Fruit fly (Drosophila melanogaster): ENCODE results near the gene sif.

Gene sif

DNA sequence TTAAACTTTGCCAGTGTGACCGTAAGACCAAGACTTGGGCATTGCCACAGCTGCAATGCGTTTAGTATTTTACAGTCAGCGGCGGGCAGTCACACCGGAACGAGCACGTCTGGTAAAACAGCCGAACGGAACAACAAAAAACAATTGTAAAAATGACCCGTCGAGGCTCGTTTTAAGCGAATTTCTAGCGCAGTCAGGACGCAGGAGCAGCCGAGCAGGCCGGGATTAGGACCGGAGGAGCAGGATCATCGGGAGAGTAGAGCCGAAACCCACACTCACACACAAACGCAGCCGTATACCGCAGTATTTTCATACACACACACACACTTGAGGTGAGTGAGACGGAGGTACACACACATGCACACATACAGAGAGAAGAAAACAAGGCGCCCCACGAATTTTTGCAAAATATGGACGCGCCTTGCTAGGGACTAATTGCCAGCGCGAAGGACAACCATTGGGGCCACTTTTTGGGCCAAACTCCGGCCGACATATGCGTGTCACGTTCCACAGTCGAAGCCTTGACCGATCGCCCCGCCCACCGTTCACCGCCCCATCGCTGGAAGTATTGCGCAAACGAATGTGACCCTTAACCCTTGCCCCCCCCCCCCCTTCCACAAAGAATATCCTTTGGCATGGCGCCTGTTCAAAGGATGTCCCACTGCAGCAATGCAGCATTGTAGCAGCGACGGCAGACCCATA is 95.3 kb downstream of the sif start, which contains the start of gene Usp47:
Gene Usp47 (plus strand): TSS at position 71 of the 702 bp plus-strand sequence.
- TF ChIP-seq CG17806 (tag; optimal IDR thresholded peaks at IDR 0.05) (peak; percentile 21), CG12605 (GFP tag; IDR thresholded peaks at IDR 0.05) (no peak), gl (tag; optimal IDR thresholded peaks at IDR 0.05) (peak; percentile 3), Pif1A (GFP tag; optimal IDR thresholded peaks at IDR 0.05) (no peak), CG13204 (GFP tag; optimal IDR thresholded peaks at IDR 0.05) (peak; percentile 25), Ets98B (GFP tag; IDR thresholded peaks at IDR 0.05) (no peak), CG9948 (tag; optimal IDR thresholded peaks at IDR 0.05) (no peak), EcR (GFP tag; optimal IDR thresholded peaks at IDR 0.05) (peak; percentile 22), CG4496 (GFP tag; IDR thresholded peaks at IDR 0.05) (no peak), rn (GFP tag; IDR thresholded peaks at IDR 0.05) (no peak), CG32121 (GFP tag; IDR thresholded peaks at IDR 0.05) (peak; percentile 47; the same call in 1 of the 2 replicates), Snoo (tag; optimal IDR thresholded peaks at IDR 0.05) (no peak), CG8159 (tag; optimal IDR thresholded peaks at IDR 0.05) (no peak)

DNA sequence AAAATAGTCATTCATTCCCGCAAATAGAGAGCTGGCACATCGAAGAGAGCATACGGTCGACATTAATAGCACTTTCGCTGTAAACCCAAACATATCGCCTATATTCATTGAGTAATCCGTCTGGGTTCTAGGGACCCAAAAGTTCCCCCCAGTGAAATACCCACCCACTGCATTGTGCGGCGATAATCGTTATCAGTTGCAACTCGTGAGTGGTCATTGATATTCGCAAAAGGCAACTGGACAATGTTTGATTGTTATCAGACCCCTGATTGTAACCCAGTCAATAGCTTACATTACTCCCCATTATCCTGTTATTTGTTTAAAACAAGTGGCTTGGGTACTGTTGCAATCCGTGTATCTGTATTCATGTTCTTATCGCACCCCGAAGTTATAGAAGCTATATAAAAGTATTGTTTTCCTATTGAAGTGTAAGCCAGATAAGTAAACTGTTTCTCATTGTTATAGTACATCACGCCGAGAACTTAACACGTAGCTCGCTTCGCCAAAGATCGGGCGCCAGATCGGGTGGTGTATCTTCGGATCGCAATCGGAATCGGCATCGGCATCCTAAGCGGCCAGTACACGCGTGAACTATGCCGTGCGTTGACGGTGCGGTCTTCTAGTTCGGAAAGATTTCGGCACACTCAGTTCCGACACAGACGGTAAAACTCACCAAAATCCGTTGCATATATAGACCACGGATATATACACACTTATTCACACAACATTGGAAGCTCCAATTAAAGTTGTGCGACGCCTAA is 96.1 kb downstream of the sif start:
- TF ChIP-seq EcR (GFP tag; optimal IDR thresholded peaks at IDR 0.05), result peak; percentile 17
- TF ChIP-seq fd96Ca (GFP tag; IDR thresholded peaks at IDR 0.05), result no peak
- 0 out of 2 replicates have a peak, but pooled peaks have one; percentile 15 for TF ChIP-seq CG12605 (GFP tag; IDR thresholded peaks at IDR 0.05)

DNA sequence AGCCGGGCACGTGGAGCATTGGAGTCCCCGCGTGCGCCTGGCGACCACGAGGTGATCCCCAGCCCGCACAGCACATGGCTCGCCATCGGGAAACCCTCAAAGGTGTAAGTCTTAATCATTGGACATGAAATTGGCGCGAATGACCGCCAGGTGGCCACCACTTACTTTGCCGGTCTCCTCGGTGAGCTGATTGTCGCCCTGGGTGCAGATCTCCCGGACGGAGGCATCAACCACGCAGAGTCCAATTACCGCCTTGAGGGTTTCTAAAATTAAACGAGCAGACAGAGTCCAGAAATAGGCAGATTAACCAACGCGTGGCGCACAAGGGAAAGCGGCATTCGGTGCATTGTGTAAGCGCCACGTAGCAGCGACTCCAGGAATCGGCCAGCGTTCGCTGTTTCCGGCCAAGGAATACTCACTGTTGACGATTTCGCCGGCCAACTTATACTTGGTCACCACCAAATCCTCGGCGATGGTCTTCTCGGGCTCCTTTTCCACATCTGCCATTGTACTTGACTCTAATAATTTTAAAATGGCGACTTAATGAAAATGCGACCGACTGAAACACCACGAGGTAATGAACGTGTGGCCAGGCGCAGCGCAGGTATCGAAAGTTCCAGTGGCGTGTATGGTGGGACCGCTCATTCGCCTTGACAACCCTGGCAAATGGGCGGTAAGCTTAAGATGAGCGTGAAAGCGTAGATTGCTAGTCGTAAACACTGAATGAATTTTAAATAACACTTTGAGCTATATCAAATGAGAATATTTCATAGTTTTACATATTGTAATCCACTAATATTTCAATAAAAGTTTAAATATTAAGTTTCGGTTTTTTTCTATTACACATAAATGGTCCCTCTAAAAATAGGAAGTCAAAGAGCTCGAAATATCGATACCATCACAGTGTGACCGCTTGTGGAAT is 107.5 kb downstream of the sif start, which contains the start of gene CG10576:
Gene CG10576 (minus strand): TSS at position 781 of the 922 bp plus-strand sequence.
- TF ChIP-seq CG32121 (GFP tag; IDR thresholded peaks at IDR 0.05), result no peak
- TF ChIP-seq CG13204 (GFP tag; optimal IDR thresholded peaks at IDR 0.05), result no peak
- TF ChIP-seq Pif1A (GFP tag; optimal IDR thresholded peaks at IDR 0.05), result no peak
- TF ChIP-seq CG8159 (tag; optimal IDR thresholded peaks at IDR 0.05), result no peak
- no peak for TF ChIP-seq rn (GFP tag; IDR thresholded peaks at IDR 0.05)
- TF ChIP-seq CG4496 (GFP tag; IDR thresholded peaks at IDR 0.05), result no peak
- TF ChIP-seq CG10348 (GFP tag; IDR thresholded peaks at IDR 0.05), result no peak
- no peak for TF ChIP-seq fd96Ca (GFP tag; IDR thresholded peaks at IDR 0.05)
- no peak for TF ChIP-seq CG34367 (tag; optimal IDR thresholded peaks at IDR 0.05)
- TF ChIP-seq D1 (tag; optimal IDR thresholded peaks at IDR 0.05), result no peak
- no peak for TF ChIP-seq EcR (GFP tag; optimal IDR thresholded peaks at IDR 0.05)
- TF ChIP-seq CG17806 (tag; optimal IDR thresholded peaks at IDR 0.05), result no peak
- no peak for TF ChIP-seq CG8301 (tag; optimal IDR thresholded peaks at IDR 0.05)
- no peak for TF ChIP-seq Ets98B (GFP tag; IDR thresholded peaks at IDR 0.05)
- TF ChIP-seq CG14655 (GFP tag; optimal IDR thresholded peaks at IDR 0.05), result no peak

DNA sequence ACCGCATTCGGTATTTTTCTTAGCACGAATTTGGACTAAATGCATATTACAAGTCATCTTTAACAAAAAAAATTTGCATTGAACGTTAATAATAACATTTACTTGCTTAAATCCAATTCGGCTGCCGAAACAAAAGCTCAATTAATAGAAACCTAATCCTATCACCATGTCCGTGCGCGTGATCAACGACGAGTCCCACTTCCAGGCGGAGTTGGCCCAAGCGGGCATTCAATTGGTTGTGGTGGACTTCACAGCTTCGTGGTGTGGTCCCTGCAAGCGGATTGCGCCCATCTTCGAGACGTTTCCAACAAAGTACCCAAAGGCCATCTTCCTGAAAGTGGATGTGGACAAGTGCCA is 108.1 kb downstream of the sif start, which contains the start of gene Txl:
Gene Txl (plus strand): TSS at position 3 of the 357 bp plus-strand sequence.
- TF ChIP-seq CG4496 (GFP tag; IDR thresholded peaks at IDR 0.05) (no peak), D1 (tag; optimal IDR thresholded peaks at IDR 0.05) (no peak), Pif1A (GFP tag; optimal IDR thresholded peaks at IDR 0.05) (no peak), CG10348 (GFP tag; IDR thresholded peaks at IDR 0.05) (no peak), gl (tag; optimal IDR thresholded peaks at IDR 0.05) (no peak), rn (GFP tag; IDR thresholded peaks at IDR 0.05) (no peak), CG17806 (tag; optimal IDR thresholded peaks at IDR 0.05) (no peak), CG9948 (tag; optimal IDR thresholded peaks at IDR 0.05) (no peak)

DNA sequence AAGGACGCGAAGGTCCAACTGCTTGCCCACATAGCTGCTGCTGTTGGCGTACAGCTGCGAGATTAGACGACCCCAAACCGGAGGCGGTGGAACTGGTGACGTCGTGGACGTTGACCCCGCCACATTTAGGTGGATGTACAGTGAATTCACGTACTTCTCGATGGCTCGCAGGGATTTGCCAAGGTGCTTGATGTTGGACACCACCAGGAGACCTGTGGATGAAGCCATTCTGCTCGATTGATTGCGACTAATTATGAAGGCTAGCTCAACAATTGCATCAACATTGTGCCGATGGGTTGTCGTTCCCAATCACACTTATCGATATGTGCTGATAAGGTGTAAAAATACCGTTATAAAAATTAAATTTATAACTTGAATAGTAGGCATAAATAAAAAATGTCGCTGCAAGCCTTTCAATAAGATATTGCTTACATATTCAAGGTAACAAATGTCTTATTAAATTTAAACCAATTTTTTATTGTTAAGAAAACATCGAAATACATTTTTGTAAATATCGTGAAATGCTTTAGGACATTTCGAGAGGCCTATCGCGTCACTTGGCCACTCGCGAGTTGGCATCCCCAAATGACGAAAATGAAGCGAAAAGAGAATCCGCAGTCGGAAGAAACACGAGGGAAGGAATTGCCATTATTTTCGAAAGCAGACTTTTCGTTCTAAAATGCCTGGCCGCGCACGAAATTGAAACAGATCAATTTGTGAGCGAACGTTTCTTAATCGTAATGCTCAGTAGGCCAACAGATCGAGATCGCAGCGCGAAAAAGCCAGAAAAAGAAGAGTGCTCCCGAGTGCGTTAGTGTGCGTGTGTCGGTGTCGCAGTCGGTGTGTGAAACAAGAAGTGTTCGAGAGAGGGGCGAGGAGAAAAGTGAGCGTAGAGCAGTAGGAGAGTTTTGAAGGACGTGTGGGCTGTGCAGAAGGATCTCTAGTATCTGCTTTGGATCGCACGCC is 111.1 kb downstream of the sif start, which contains the start of the genes Ppat-Dpck and scny:
Gene Ppat-Dpck (minus strand): TSS at position 263 of the 966 bp plus-strand sequence.
Gene scny (plus strand): TSS at position 471 of the 966 bp plus-strand sequence.
- TF ChIP-seq CG13204 (GFP tag; optimal IDR thresholded peaks at IDR 0.05) (no peak), CG34367 (tag; optimal IDR thresholded peaks at IDR 0.05) (no peak), CG12605 (GFP tag; IDR thresholded peaks at IDR 0.05) (peak; percentile 57; the same call in 1 of the 2 replicates), EcR (GFP tag; optimal IDR thresholded peaks at IDR 0.05) (peak; percentile 82), gl (tag; optimal IDR thresholded peaks at IDR 0.05) (peak; percentile 17)

All from whole organism, pupa.